Fruit fly (Drosophila melanogaster) whole organism: ENCODE data around the gene Ccp84Aa.

ENCODE experiments used
- Dll ChIP-seq: fragments of >200 bp; optimal IDR thresholded peaks from 2 replicates; lab custom pipeline; 2017
- pan ChIP-seq: fragments of >200 bp; optimal IDR thresholded peaks from 2 replicates; lab custom pipeline; 2017
- psq ChIP-seq: fragments of >200 bp; optimal IDR thresholded peaks from 2 replicates; lab custom pipeline; 2017
- usp ChIP-seq: fragments of >200 bp; optimal IDR thresholded peaks from 2 replicates; lab custom pipeline; 2017; ENCODE audit warnings: missing biosample characterization, missing genetic modification characterization, mixed read lengths

DNA sequence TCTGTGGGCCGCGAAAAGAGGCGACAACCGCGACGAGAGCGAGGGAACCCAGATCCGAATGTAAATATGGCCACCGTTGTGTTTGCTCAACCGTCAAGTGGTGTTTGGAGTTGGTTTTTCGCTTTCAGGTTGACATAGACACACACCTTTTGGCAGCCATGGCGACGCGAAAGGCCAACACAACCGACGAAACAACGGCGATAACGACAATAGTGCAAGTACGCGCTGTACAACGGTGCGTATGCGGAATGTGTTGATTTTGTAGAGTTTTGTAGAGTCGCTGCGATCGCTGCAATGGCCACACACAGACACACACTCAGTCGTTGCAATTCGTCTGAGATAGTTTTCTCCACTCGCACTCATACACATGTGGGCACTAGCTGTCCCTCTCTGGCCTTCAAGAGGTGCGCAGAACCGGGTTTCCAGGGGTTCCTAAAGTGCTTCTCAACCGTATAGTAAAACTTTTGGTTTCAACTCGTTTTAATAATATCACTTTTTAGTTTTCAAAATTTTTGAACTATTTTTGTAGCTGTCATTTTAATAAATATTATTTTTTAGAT lies 37.6 kb downstream of the Ccp84Aa start:
- TF ChIP-seq Dll (lab: Kevin White, UChicago): no peak
- TF ChIP-seq pan (lab: Kevin White, UChicago): no peak
- TF ChIP-seq psq: no peak
- no peak for TF ChIP-seq usp (GFP tag; lab: Kevin White, UChicago)
